Worm (Caenorhabditis elegans) whole organism, young adult: Measurements from ENCODE around the gene ZC412.5.

Experiments used
- bed-1 ChIP-seq: fragments of 200-800 bp; sonication (Bioruptor generic); IDR thresholded peaks from 2 replicates; pipeline ENCODE4 v1.3.6; 2022; ENCODE audit warnings: missing genetic modification reagents, missing genetic modification characterization, missing compliant biosample characterization
- cebp-1 ChIP-seq, 2 experiments: fragments of 200-800 bp in 1 of 2; sonication (Bioruptor generic) in 1 of 2; sonication (generic microtip) in 1 of 2; IDR thresholded peaks in 1 of 2; optimal IDR thresholded peaks in 1 of 2; 2 replicates each; pipeline versions ENCODE4 v1.3.6 to Lab custom; 2017 to 2022; ENCODE audit warnings: missing compliant biosample characterization in 2 of 2, missing genetic modification characterization in 2 of 2, mild to moderate bottlenecking in 1 of 2, missing genetic modification reagents in 1 of 2, moderate library complexity in 1 of 2
- die-1 ChIP-seq: sonication (generic microtip); optimal IDR thresholded peaks from 2 replicates; lab custom pipeline; 2016; ENCODE audit warnings: missing genotype, mild to moderate bottlenecking, missing genetic modification characterization, missing compliant biosample characterization
- let-526 ChIP-seq: fragments of 200-800 bp; sonication (Bioruptor generic); IDR thresholded peaks from 2 replicates; pipeline ENCODE4 v1.3.6; 2022; ENCODE audit warnings: missing genetic modification reagents, missing genetic modification characterization, missing compliant biosample characterization
- nfya-2 ChIP-seq: fragments of 200-800 bp; sonication (Bioruptor generic); IDR thresholded peaks from 2 replicates; pipeline ENCODE4 v1.3.6; 2022; ENCODE audit warnings: missing genetic modification reagents, missing genetic modification characterization, missing compliant biosample characterization
- nhr-120 ChIP-seq: fragments of 200-800 bp; sonication (Bioruptor generic); IDR thresholded peaks from 2 replicates; pipeline ENCODE4 v1.3.6; 2022; ENCODE audit warnings: missing genetic modification characterization, missing compliant biosample characterization

- TF ChIP-seq nfya-2, result no peak
- TF ChIP-seq cebp-1 (GFP tag; IDR thresholded peaks at IDR 0.05; lab: Robert Waterston, UW), result no peak
- no peak for TF ChIP-seq cebp-1 (tag; optimal IDR thresholded peaks at IDR 0.05; lab: Kevin White, UChicago)
- TF ChIP-seq let-526 (GFP tag; lab: Robert Waterston, UW), result no peak
- no peak for TF ChIP-seq die-1 (tag; lab: Kevin White, UChicago)
- TF ChIP-seq nhr-120 (GFP tag; lab: Robert Waterston, UW), result no peak
- no peak for TF ChIP-seq bed-1 (GFP tag; lab: Robert Waterston, UW)
Observed at ce11 chrV:14824124-14824523, 51.1 kb downstream of the ZC412.5 start, which contains the start of gene W06A7.4.
